Fruit fly (Drosophila melanogaster) whole organism, embryonic: ENCODE measurements around the gene Rnp4F.

Experiments
- Atf6 ChIP-seq: fragments of 200-800 bp; sonication (Bioruptor generic); IDR thresholded peaks from 2 replicates; pipeline ENCODE4 v1.3.6; 2022; ENCODE audit warnings: missing biosample characterization, missing genetic modification characterization
- CG10209 ChIP-seq: fragments of 200-800 bp; sonication (Bioruptor generic); optimal IDR thresholded peaks from 3 replicates; lab custom pipeline; 2017; ENCODE audit warnings: missing biosample characterization, mild to moderate bottlenecking, missing genetic modification characterization, missing genetic modification reagents
- CG1233 ChIP-seq: fragments of 200-800 bp; sonication (Bioruptor generic); optimal IDR thresholded peaks from 4 replicates; lab custom pipeline; 2018; ENCODE audit warnings: missing biosample characterization, mild to moderate bottlenecking, missing genetic modification characterization
- CG13287 ChIP-seq: fragments of 200-800 bp; sonication (Bioruptor generic); IDR thresholded peaks from 2 replicates; pipeline ENCODE4 v1.3.6; 2022; ENCODE audit warnings: missing biosample characterization, missing genetic modification characterization; ENCODE audit not compliant: partially characterized antibody
- CG16779 ChIP-seq: fragments of 200-800 bp; sonication (Bioruptor generic); IDR thresholded peaks from 2 replicates; pipeline ENCODE4 v1.3.6; 2022; ENCODE audit warnings: missing biosample characterization, missing genetic modification characterization
- CG18011 ChIP-seq: fragments of 200-800 bp; sonication (Bioruptor generic); optimal IDR thresholded peaks from 2 replicates; lab custom pipeline; 2017; ENCODE audit warnings: missing biosample characterization, missing genetic modification characterization, mild to moderate bottlenecking, moderate library complexity, missing genotype
- Dad ChIP-seq: fragments of 200-800 bp; sonication (Bioruptor generic); optimal IDR thresholded peaks from 3 replicates; lab custom pipeline; 2016; ENCODE audit warnings: missing biosample characterization, missing genetic modification characterization
- Oaz ChIP-seq: fragments of 200-800 bp; sonication (Bioruptor generic); IDR thresholded peaks from 2 replicates; pipeline ENCODE4 v1.3.6; 2022; ENCODE audit warnings: missing biosample characterization, missing genetic modification characterization
- gcm2 ChIP-seq: fragments of 200-800 bp; sonication (Bioruptor generic); optimal IDR thresholded peaks from 2 replicates; lab custom pipeline; 2016; ENCODE audit warnings: missing biosample characterization, missing genetic modification characterization
- gt ChIP-seq: fragments of 200-800 bp; sonication (Bioruptor generic); IDR thresholded peaks from 2 replicates; pipeline ENCODE4 v1.3.6; 2022; ENCODE audit warnings: missing biosample characterization, missing genetic modification characterization
- mirr ChIP-seq: fragments of 200-800 bp; sonication (Bioruptor generic); optimal IDR thresholded peaks from 3 replicates; lab custom pipeline; 2018; ENCODE audit warnings: missing biosample characterization, mild to moderate bottlenecking, missing genetic modification characterization

- TF ChIP-seq CG16779 (GFP tag; lab: Robert Waterston, UW): no peak
- TF ChIP-seq Oaz (GFP tag; lab: Robert Waterston, UW): no peak
- TF ChIP-seq CG10209: peak; percentile 12
- no peak for TF ChIP-seq CG1233
- TF ChIP-seq gcm2 (GFP tag; lab: Kevin White, UChicago): no peak
- peak; percentile 88 for TF ChIP-seq CG13287 (GFP tag; lab: Robert Waterston, UW)
- no peak for TF ChIP-seq mirr (GFP tag; lab: Kevin White, UChicago)
- TF ChIP-seq Dad (GFP tag; lab: Kevin White, UChicago): peak; percentile 14
- TF ChIP-seq CG18011 (GFP tag; lab: Kevin White, UChicago): peak; percentile 5
- no peak for TF ChIP-seq Atf6
- TF ChIP-seq gt (GFP tag; lab: Robert Waterston, UW): no peak
Observed at dm6 chrX:5308963-5309362, 13.5 kb downstream of the Rnp4F start, which contains the start of the genes Cdk7 and snf.
